Fruit fly (Drosophila melanogaster): ENCODE measurements around the gene ttm2.

Gene ttm2

DNA sequence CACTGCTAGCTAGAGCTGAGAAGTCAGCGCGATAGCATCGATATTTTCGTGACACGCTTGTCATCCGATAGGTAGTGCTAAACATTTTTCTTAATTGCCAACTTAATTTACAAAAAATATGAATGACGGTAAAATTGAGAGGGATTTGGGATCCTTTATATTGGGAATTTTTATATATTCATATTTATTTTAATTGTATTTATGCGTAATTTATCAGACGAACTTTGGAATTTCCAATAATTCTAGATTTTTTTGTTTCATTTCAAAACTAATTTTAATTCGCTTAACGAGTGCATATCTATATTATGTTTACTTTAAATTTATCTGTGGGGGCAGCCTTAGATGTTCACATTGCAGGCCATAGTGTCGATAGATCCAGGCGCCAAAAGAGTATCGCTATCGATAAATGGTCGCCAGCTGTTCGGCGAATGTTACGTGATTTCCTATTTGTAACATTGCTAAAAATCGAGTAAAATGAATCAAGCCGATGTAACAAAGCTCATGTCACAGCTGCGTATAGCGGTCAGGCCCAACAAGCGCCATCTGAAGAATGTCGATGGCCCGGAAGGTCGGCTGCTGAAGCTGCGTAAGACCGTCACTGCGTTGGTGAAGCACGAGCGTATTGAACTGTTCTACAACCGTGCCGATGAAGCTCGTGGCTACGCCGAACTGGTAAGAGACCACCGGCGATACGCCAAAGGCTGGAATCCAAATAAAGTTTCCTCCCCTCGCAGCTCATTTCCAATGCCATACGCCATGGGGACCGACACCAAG lies 10.4 kb upstream of the ttm2 start, which contains the start of the genes Tudor-SN and mRpL17 (continued):
- TF ChIP-seq CG8290 (GFP tag; optimal IDR thresholded peaks at IDR 0.05) (peak; percentile 21), CG8290 (tag; optimal IDR thresholded peaks at IDR 0.05) (peak in 1 of 2 experiments; percentile 35), bigmax (GFP tag; optimal IDR thresholded peaks at IDR 0.05) (peak; percentile 38), CG9932 (GFP tag; IDR thresholded peaks at IDR 0.05) (peak; percentile 85), sqz (GFP tag; optimal IDR thresholded peaks at IDR 0.05) (peak; percentile 60), zf30C (GFP tag; optimal IDR thresholded peaks at IDR 0.05) (no peak), Ets65A (GFP tag) (peak; percentile 83), Ptx1 (GFP tag; IDR thresholded peaks at IDR 0.05) (peak; percentile 29; the same call in 1 of the 2 replicates), z (GFP tag; IDR thresholded peaks at IDR 0.05) (no peak), CG13287 (GFP tag; IDR thresholded peaks at IDR 0.05; ENCODE audit: partially characterized antibody) (peak; percentile 94), E2f2 (GFP tag; IDR thresholded peaks at IDR 0.05) (peak; percentile 46; the same call in 1 of the 2 replicates), Gug (GFP tag; IDR thresholded peaks at IDR 0.05) (peak; percentile 54; the same call in 1 of the 4 replicates), org-1 (GFP tag; optimal IDR thresholded peaks at IDR 0.05) (no peak), ci (GFP tag; IDR thresholded peaks at IDR 0.05) (0 out of 3 replicates have a peak, but pooled peaks have one; percentile 5), Hr78 (GFP tag; optimal IDR thresholded peaks at IDR 0.05) (no peak), TFAM (GFP tag; optimal IDR thresholded peaks at IDR 0.05) (no peak), bsh (GFP tag; optimal IDR thresholded peaks at IDR 0.05) (peak in 1 of 2 experiments; percentile 11), vnd (GFP tag; IDR thresholded peaks at IDR 0.05; ENCODE audit: partially characterized antibody) (peak; percentile 98), cas (GFP tag; IDR thresholded peaks at IDR 0.05) (no peak), hb (GFP tag; IDR thresholded peaks at IDR 0.05; ENCODE audit: partially characterized antibody) (peak; percentile 97), HLHmδ (GFP tag; optimal IDR thresholded peaks at IDR 0.05) (no peak), Hr51 (GFP tag; optimal IDR thresholded peaks at IDR 0.05) (peak in 1 of 2 experiments; percentile 25), CG10565 (GFP tag; optimal IDR thresholded peaks at IDR 0.05) (no peak), zen2 (GFP tag; IDR thresholded peaks at IDR 0.05; ENCODE audit: partially characterized antibody) (peak; percentile 96), Ada2b (GFP tag; IDR thresholded peaks at IDR 0.05) (0 out of 2 replicates have a peak, but pooled peaks have one; percentile 1), CG9437 (GFP tag; optimal IDR thresholded peaks at IDR 0.05) (peak; percentile 97), CG7963 (GFP tag; IDR thresholded peaks at IDR 0.05; ENCODE audit: partially characterized antibody) (peak; percentile 95), cad (GFP tag; optimal IDR thresholded peaks at IDR 0.05) (no peak), Optix (GFP tag; IDR thresholded peaks at IDR 0.05) (no peak), stwl (tag; optimal IDR thresholded peaks at IDR 0.05) (peak; percentile 27), CG12769 (tag; optimal IDR thresholded peaks at IDR 0.05) (no peak), tx (GFP tag; optimal IDR thresholded peaks at IDR 0.05) (no peak), D19A (tag; optimal IDR thresholded peaks at IDR 0.05) (peak; percentile 38), CG12236 (GFP tag; optimal IDR thresholded peaks at IDR 0.05) (no peak), CG2889 (GFP tag; IDR thresholded peaks at IDR 0.05) (no peak), Max (GFP tag; optimal IDR thresholded peaks at IDR 0.05) (peak; percentile 52), Rfx (GFP tag; IDR thresholded peaks at IDR 0.05) (peak; percentile 66), chm (GFP tag; IDR thresholded peaks at IDR 0.05) (no peak), Oaz (GFP tag; IDR thresholded peaks at IDR 0.05) (no peak), CG9817 (tag; optimal IDR thresholded peaks at IDR 0.05) (peak; percentile 37), Ets97D (GFP tag; optimal IDR thresholded peaks at IDR 0.05) (peak; percentile 42), sc (optimal IDR thresholded peaks at IDR 0.05) (no peak), sc (GFP tag; optimal IDR thresholded peaks at IDR 0.05) (peak; percentile 15), Dref (GFP tag; IDR thresholded peaks at IDR 0.05) (peak; percentile 72), Gsc (GFP tag; IDR thresholded peaks at IDR 0.05) (no peak), CG1792 (GFP tag; optimal IDR thresholded peaks at IDR 0.05) (peak; percentile 16), nerfin-2 (GFP tag; IDR thresholded peaks at IDR 0.05; ENCODE audit: partially characterized antibody) (peak; percentile 93), CG18619 (GFP tag; optimal IDR thresholded peaks at IDR 0.05) (peak; percentile 23), CG18262 (tag; optimal IDR thresholded peaks at IDR 0.05) (peak; percentile 57)
